Fruit fly (Drosophila melanogaster): ENCODE measurements around the gene Iml1.
A peak's percentile ranks its signal among the peaks of the same experiment; 100 is the strongest.

The Iml1 gene

dm6 chr3L:1546349-1547116, 12.7 kb upstream of the Iml1 start (continued):
- peak; percentile 31 for TF ChIP-seq lab (GFP tag; optimal IDR thresholded peaks at IDR 0.05)
- TF ChIP-seq CG8388 (GFP tag; optimal IDR thresholded peaks at IDR 0.05): no peak
- TF ChIP-seq HLH54F (GFP tag; optimal IDR thresholded peaks at IDR 0.05): no peak
- no peak for TF ChIP-seq CG3995 (GFP tag; optimal IDR thresholded peaks at IDR 0.05)
- TF ChIP-seq CG10543 (GFP tag; optimal IDR thresholded peaks at IDR 0.05): peak; percentile 50
- TF ChIP-seq cad (GFP tag; optimal IDR thresholded peaks at IDR 0.05): no peak
- peak in 1 of 2 experiments; percentile 93 for TF ChIP-seq Pdp1 (GFP tag; optimal IDR thresholded peaks at IDR 0.05)
- TF ChIP-seq Stat92E (GFP tag; optimal IDR thresholded peaks at IDR 0.05): peak in 1 of 3 experiments; percentile 22
- TF ChIP-seq gem (tag; optimal IDR thresholded peaks at IDR 0.05): peak; percentile 13
- no peak for TF ChIP-seq CG4424 (GFP tag; optimal IDR thresholded peaks at IDR 0.05)
- peak; percentile 42 for TF ChIP-seq dm (GFP tag; optimal IDR thresholded peaks at IDR 0.05)
- peak; percentile 63 for TF ChIP-seq Adf1 (GFP tag; IDR thresholded peaks at IDR 0.05)
- peak; percentile 82 for TF ChIP-seq sens (GFP tag)
- TF ChIP-seq crol (GFP tag; IDR thresholded peaks at IDR 0.05): peak; percentile 66; the same call in 1 of the 2 replicates
- TF ChIP-seq CG4360 (GFP tag; IDR thresholded peaks at IDR 0.05): 0 out of 2 replicates have a peak, but pooled peaks have one; percentile 22
- peak; percentile 39 for TF ChIP-seq CG4617 (GFP tag; optimal IDR thresholded peaks at IDR 0.05; ENCODE audit: borderline replicate concordance)
- peak; percentile 49 for TF ChIP-seq mirr (GFP tag; optimal IDR thresholded peaks at IDR 0.05)
- TF ChIP-seq bsh (GFP tag; optimal IDR thresholded peaks at IDR 0.05): peak in 1 of 2 experiments; percentile 47
- TF ChIP-seq Nf-YA (GFP tag; IDR thresholded peaks at IDR 0.05): no peak
- peak; percentile 18 for TF ChIP-seq CG10462 (GFP tag; optimal IDR thresholded peaks at IDR 0.05)
- peak; percentile 70 for TF ChIP-seq Ets65A (GFP tag)
- peak; percentile 14 for TF ChIP-seq CG5180 (GFP tag; optimal IDR thresholded peaks at IDR 0.05)
- TF ChIP-seq nom (GFP tag; optimal IDR thresholded peaks at IDR 0.05): peak; percentile 71
- TF ChIP-seq CG34422 (GFP tag; IDR thresholded peaks at IDR 0.05): peak; percentile 12; the same call in 1 of the 3 replicates
- TF ChIP-seq klu (GFP tag; IDR thresholded peaks at IDR 0.05): no peak
- TF ChIP-seq vvl (GFP tag; IDR thresholded peaks at IDR 0.05): 0 out of 2 replicates have a peak, but pooled peaks have one; percentile 21
- TF ChIP-seq Sry-δ (GFP tag; optimal IDR thresholded peaks at IDR 0.05): no peak
- peak; percentile 52 for TF ChIP-seq CG15479 (GFP tag; optimal IDR thresholded peaks at IDR 0.05)
- TF ChIP-seq tap (tag; optimal IDR thresholded peaks at IDR 0.05): no peak
- TF ChIP-seq Camta (GFP tag; optimal IDR thresholded peaks at IDR 0.05): no peak
- peak; percentile 27 for TF ChIP-seq pfk (GFP tag; optimal IDR thresholded peaks at IDR 0.05)
- 0 out of 2 replicates have a peak, but pooled peaks have one; percentile 6 for TF ChIP-seq bbx (GFP tag; IDR thresholded peaks at IDR 0.05; ENCODE audit: partially characterized antibody)
- peak; percentile 86 for TF ChIP-seq CG10321 (GFP tag; IDR thresholded peaks at IDR 0.05)
- TF ChIP-seq dmrt99B (tag; optimal IDR thresholded peaks at IDR 0.05): no peak
- TF ChIP-seq ro (GFP tag; IDR thresholded peaks at IDR 0.05): no peak
- TF ChIP-seq row (GFP tag; IDR thresholded peaks at IDR 0.05): 0 out of 3 replicates have a peak, but pooled peaks have one; percentile 15
- 0 out of 3 replicates have a peak, but pooled peaks have one; percentile 14 for TF ChIP-seq CG6791 (GFP tag; IDR thresholded peaks at IDR 0.05; ENCODE audit: partially characterized antibody)
- TF ChIP-seq CG7786 (GFP tag; optimal IDR thresholded peaks at IDR 0.05): no peak
- TF ChIP-seq eve (GFP tag; optimal IDR thresholded peaks at IDR 0.05): no peak
- no peak for TF ChIP-seq Elba2 (GFP tag; optimal IDR thresholded peaks at IDR 0.05)
- TF ChIP-seq CG1792 (GFP tag; optimal IDR thresholded peaks at IDR 0.05): peak; percentile 12
- no peak for TF ChIP-seq D19B (GFP tag; optimal IDR thresholded peaks at IDR 0.05)
- TF ChIP-seq CG4404 (GFP tag; IDR thresholded peaks at IDR 0.05): no peak
- TF ChIP-seq CG14014 (GFP tag; IDR thresholded peaks at IDR 0.05): 0 out of 2 replicates have a peak, but pooled peaks have one; percentile 5
- TF ChIP-seq CG3163 (GFP tag; optimal IDR thresholded peaks at IDR 0.05): no peak
- peak; percentile 19; the same call in 1 of the 2 replicates for TF ChIP-seq ttk (GFP tag; IDR thresholded peaks at IDR 0.05)
- peak; percentile 22 for TF ChIP-seq exex (tag; optimal IDR thresholded peaks at IDR 0.05)
- no peak for TF ChIP-seq ash1 (GFP tag; optimal IDR thresholded peaks at IDR 0.05)

Data from whole organism, embryonic.